Worm (Caenorhabditis elegans): ENCODE data around the gene mif-2.

DNA sequence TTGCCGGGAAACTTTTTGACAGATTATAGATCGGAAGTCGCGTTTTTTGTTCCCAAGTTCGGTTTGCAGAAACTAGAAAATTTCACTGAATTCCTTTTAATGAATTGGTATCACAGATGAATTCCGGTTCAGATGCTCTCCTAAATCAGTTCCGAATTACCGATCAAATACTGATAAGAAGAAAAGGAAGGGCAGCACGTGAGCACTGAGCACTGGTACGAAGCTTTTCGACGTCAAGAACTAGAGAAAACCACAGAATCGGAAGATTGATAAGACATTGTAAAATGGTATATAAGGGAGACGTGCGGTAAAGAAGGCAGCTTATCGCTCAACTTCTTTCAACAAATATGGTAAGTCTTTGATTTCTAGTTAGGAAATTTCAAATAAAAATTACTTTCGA lies 3.0 kb downstream of the mif-2 start, which contains the start of gene cpr-1:
- TF ChIP-seq klf-2 (GFP tag; conservative IDR thresholded peaks at IDR 0.05) = no peak
- TF ChIP-seq tab-1 (GFP tag; IDR thresholded peaks at IDR 0.05) = no peak
- no peak for TF ChIP-seq flt-1 (GFP tag; IDR thresholded peaks at IDR 0.05)
- no peak for TF ChIP-seq ztf-23 (GFP tag; IDR thresholded peaks at IDR 0.05)
- TF ChIP-seq ref-1 (GFP tag; conservative IDR thresholded peaks at IDR 0.05) = no peak

All from whole organism, midembryonic.